Worm (Caenorhabditis elegans) whole organism, L4/young adult: ENCODE results near the gene H04J21.1.

Source experiments
- W03F9.2 ChIP-seq: fragments of 150-350 bp; optimal IDR thresholded peaks from 2 replicates; lab custom pipeline; 2014; ENCODE audit warnings: missing biosample characterization, missing genetic modification characterization
- dao-5 ChIP-seq: sonication (generic microtip); optimal IDR thresholded peaks from 2 replicates; lab custom pipeline; 2016; ENCODE audit warnings: missing genotype, missing genetic modification characterization, moderate library complexity, missing compliant biosample characterization
- him-1 ChIP-seq: sonication (generic microtip); optimal IDR thresholded peaks from 2 replicates; lab custom pipeline; 2016; ENCODE audit warnings: missing genotype, missing genetic modification reagents, missing genetic modification characterization, missing compliant biosample characterization

H04J21.1 gene

ce11 chrIII:2371864-2372263 lies at the start of gene H04J21.1:
Gene H04J21.1, minus strand, starts transcription at chrIII:2371964.
- TF ChIP-seq W03F9.2 (tag; lab: Kevin White, UChicago) = no peak
- TF ChIP-seq dao-5 (tag; lab: Kevin White, UChicago) = no peak
- TF ChIP-seq him-1 = no peak

ce11 chrIII:2421226-2421625 lies 49.5 kb upstream of the H04J21.1 start:
- TF ChIP-seq him-1 (no peak), W03F9.2 (tag; lab: Kevin White, UChicago) (no peak), dao-5 (tag; lab: Kevin White, UChicago) (no peak)

ce11 chrIII:2419504-2419903 lies 47.7 kb upstream of the H04J21.1 start:
- TF ChIP-seq dao-5 (tag; lab: Kevin White, UChicago) (no peak), W03F9.2 (tag; lab: Kevin White, UChicago) (no peak), him-1 (no peak)

ce11 chrIII:2418981-2419380 lies 47.2 kb upstream of the H04J21.1 start:
- TF ChIP-seq him-1 = no peak
- TF ChIP-seq dao-5 (tag; lab: Kevin White, UChicago) = no peak
- TF ChIP-seq W03F9.2 (tag; lab: Kevin White, UChicago) = no peak

- TF ChIP-seq W03F9.2 (tag; lab: Kevin White, UChicago) (no peak), dao-5 (tag; lab: Kevin White, UChicago) (no peak), him-1 (no peak)
These were observed 46.4 kb upstream of the H04J21.1 start, which contains the start of the genes W04B5.5 and W04B5.3 for ce11 chrIII:2418159-2418658. Gene W04B5.5, minus strand, starts transcription at chrIII:2418209. Gene W04B5.3, plus strand, starts transcription at chrIII:2418514.

- no peak for TF ChIP-seq W03F9.2 (tag; lab: Kevin White, UChicago)
- TF ChIP-seq him-1 = no peak
- no peak for TF ChIP-seq dao-5 (tag; lab: Kevin White, UChicago)
These were observed 39.2 kb upstream of the H04J21.1 start, which contains the start of gene mrpl-30 for ce11 chrIII:2410925-2411450. Gene mrpl-30, minus strand, starts transcription at chrIII:2410975.

ce11 chrIII:2401126-2402123 lies 29.7 kb upstream of the H04J21.1 start, which contains the start of the genes cic-1 and strm-1:
Gene cic-1, minus strand, starts transcription at chrIII:2401221.
Gene strm-1, plus strand, starts transcription at chrIII:2402070.
- no peak for TF ChIP-seq him-1
- no peak for TF ChIP-seq dao-5 (tag; lab: Kevin White, UChicago)
- TF ChIP-seq W03F9.2 (tag; lab: Kevin White, UChicago) = peak; percentile 53

ce11 chrIII:2393666-2394154 lies 21.9 kb upstream of the H04J21.1 start:
- TF ChIP-seq him-1 (no peak), W03F9.2 (tag; lab: Kevin White, UChicago) (no peak), dao-5 (tag; lab: Kevin White, UChicago) (no peak)

ce11 chrIII:2391704-2392103 lies 19.9 kb upstream of the H04J21.1 start:
- TF ChIP-seq him-1 = no peak
- no peak for TF ChIP-seq dao-5 (tag; lab: Kevin White, UChicago)
- no peak for TF ChIP-seq W03F9.2 (tag; lab: Kevin White, UChicago)

- TF ChIP-seq him-1 (no peak), W03F9.2 (tag; lab: Kevin White, UChicago) (no peak), dao-5 (tag; lab: Kevin White, UChicago) (no peak)
These were observed 14.7 kb upstream of the H04J21.1 start, which contains the start of gene H14E04.3 for ce11 chrIII:2386483-2386882. Gene H14E04.3, minus strand, starts transcription at chrIII:2386583.

- TF ChIP-seq dao-5 (tag; lab: Kevin White, UChicago) (no peak), him-1 (no peak), W03F9.2 (tag; lab: Kevin White, UChicago) (no peak)
These were observed 12.6 kb upstream of the H04J21.1 start for ce11 chrIII:2384364-2384763.

- TF ChIP-seq him-1 = no peak
- TF ChIP-seq W03F9.2 (tag; lab: Kevin White, UChicago) = peak; percentile 44
These were observed 4.2 kb upstream of the H04J21.1 start, which contains the start of gene H14E04.2 for ce11 chrIII:2375918-2376317. Gene H14E04.2, plus strand, starts transcription at chrIII:2376193.

ce11 chrIII:2368424-2368823 lies 3.3 kb downstream of the H04J21.1 start, which contains the start of gene H04J21.4:
Gene H04J21.4, minus strand, starts transcription at chrIII:2368524.
- TF ChIP-seq him-1 = no peak
- TF ChIP-seq dao-5 (tag; lab: Kevin White, UChicago) = no peak
- TF ChIP-seq W03F9.2 (tag; lab: Kevin White, UChicago) = no peak
